Fruit fly (Drosophila melanogaster) whole organism, prepupa: ENCODE results near the gene CG16888.

Experiments used
- Blimp-1 ChIP-seq: fragments of 200-800 bp; sonication (Bioruptor generic); optimal IDR thresholded peaks from 3 replicates; lab custom pipeline; 2017; ENCODE audit warnings: missing biosample characterization, missing genetic modification characterization, mild to moderate bottlenecking, moderate library complexity, missing genetic modification reagents
- CG10631 ChIP-seq: fragments of 200-800 bp; sonication (Bioruptor generic); optimal IDR thresholded peaks from 2 replicates; lab custom pipeline; 2016; ENCODE audit warnings: missing biosample characterization, missing genetic modification characterization
- CG10669 ChIP-seq: fragments of 200-800 bp; sonication (Bioruptor generic); optimal IDR thresholded peaks from 3 replicates; lab custom pipeline; 2018; ENCODE audit warnings: missing biosample characterization, mild to moderate bottlenecking, missing genetic modification characterization, moderate library complexity
- CG11762 ChIP-seq: fragments of 200-800 bp; sonication (Bioruptor generic); optimal IDR thresholded peaks from 3 replicates; lab custom pipeline; 2016; ENCODE audit warnings: missing biosample characterization, missing genetic modification characterization; ENCODE audit not compliant: insufficient read depth
- CG11902 ChIP-seq: fragments of 200-800 bp; sonication (Bioruptor generic); optimal IDR thresholded peaks from 3 replicates; lab custom pipeline; 2016; ENCODE audit warnings: missing biosample characterization, missing genetic modification characterization
- CG1621 ChIP-seq: fragments of 200-800 bp; sonication (Bioruptor generic); optimal IDR thresholded peaks from 3 replicates; lab custom pipeline; 2018; ENCODE audit warnings: missing biosample characterization, mild to moderate bottlenecking, missing genetic modification characterization
- CG3032 ChIP-seq: fragments of 200-800 bp; optimal IDR thresholded peaks from 2 replicates; lab custom pipeline; 2019; ENCODE audit warnings: missing biosample characterization, mild to moderate bottlenecking, missing genetic modification characterization, moderate library complexity
- CG32006 ChIP-seq: fragments of 200-800 bp; sonication (Bioruptor generic); optimal IDR thresholded peaks from 3 replicates; lab custom pipeline; 2017; ENCODE audit warnings: missing biosample characterization, mild to moderate bottlenecking, missing genetic modification characterization
- CG3919 ChIP-seq: fragments of 200-800 bp; sonication (Bioruptor generic); optimal IDR thresholded peaks from 3 replicates; lab custom pipeline; 2016; ENCODE audit warnings: missing biosample characterization, missing genetic modification characterization
- CG6276 ChIP-seq: fragments of 200-800 bp; sonication (Bioruptor generic); optimal IDR thresholded peaks from 2 replicates; lab custom pipeline; 2017; ENCODE audit warnings: missing biosample characterization, mild to moderate bottlenecking, missing genetic modification characterization
- CG6808 ChIP-seq: fragments of 200-800 bp; sonication (Bioruptor generic); optimal IDR thresholded peaks from 3 replicates; lab custom pipeline; 2017; ENCODE audit warnings: missing biosample characterization, missing genetic modification characterization, mild to moderate bottlenecking, moderate library complexity, missing genetic modification reagents
- CG6854 ChIP-seq: fragments of 200-800 bp; sonication (Bioruptor generic); optimal IDR thresholded peaks from 2 replicates; lab custom pipeline; 2017; ENCODE audit warnings: missing biosample characterization, mild to moderate bottlenecking, missing genetic modification characterization
- CG8632 ChIP-seq: fragments of 200-800 bp; sonication (Bioruptor generic); optimal IDR thresholded peaks from 3 replicates; lab custom pipeline; 2016; ENCODE audit warnings: missing biosample characterization, missing genetic modification characterization
- CG9139 ChIP-seq: fragments of 200-800 bp; sonication (Bioruptor generic); optimal IDR thresholded peaks from 3 replicates; lab custom pipeline; 2017; ENCODE audit warnings: missing biosample characterization, mild to moderate bottlenecking, missing genetic modification characterization
- Eip78C ChIP-seq: fragments of 200-800 bp; sonication (Bioruptor generic); peaks from one replicate; lab custom pipeline; 2016; ENCODE audit warnings: missing biosample characterization, missing genetic modification characterization
- Ets96B ChIP-seq: fragments of 200-800 bp; optimal IDR thresholded peaks from 2 replicates; lab custom pipeline; 2019; ENCODE audit warnings: missing biosample characterization, mild to moderate bottlenecking, missing genetic modification characterization, moderate library complexity
- Hr38 ChIP-seq: sonication (Bioruptor generic); optimal IDR thresholded peaks from 2 replicates; lab custom pipeline; 2016; ENCODE audit warnings: missing biosample characterization, missing genetic modification characterization
- Hr4 ChIP-seq: fragments of 200-800 bp; sonication (Bioruptor generic); optimal IDR thresholded peaks from 3 replicates; lab custom pipeline; 2016; ENCODE audit warnings: missing biosample characterization, missing genetic modification characterization
- Lpt ChIP-seq: fragments of 200-800 bp; sonication (Bioruptor generic); optimal IDR thresholded peaks from 3 replicates; lab custom pipeline; 2016; ENCODE audit warnings: missing biosample characterization, missing genetic modification characterization
- Sox14 ChIP-seq: fragments of 200-800 bp; sonication (Bioruptor generic); optimal IDR thresholded peaks from 3 replicates; lab custom pipeline; 2016; ENCODE audit warnings: missing biosample characterization, missing genetic modification characterization
- Sox15 ChIP-seq: fragments of 200-800 bp; sonication (Bioruptor generic); optimal IDR thresholded peaks from 3 replicates; lab custom pipeline; 2016; ENCODE audit warnings: missing biosample characterization, missing genetic modification characterization
- achi ChIP-seq: fragments of 200-800 bp; sonication (Bioruptor generic); optimal IDR thresholded peaks from 3 replicates; lab custom pipeline; 2016; ENCODE audit warnings: missing biosample characterization, missing genetic modification characterization
- cyc ChIP-seq: fragments of 200-800 bp; sonication (Bioruptor generic); optimal IDR thresholded peaks from 3 replicates; lab custom pipeline; 2016; ENCODE audit warnings: missing biosample characterization, missing genetic modification characterization
- dac ChIP-seq: fragments of 200-800 bp; sonication (Bioruptor generic); optimal IDR thresholded peaks from 2 replicates; lab custom pipeline; 2017; ENCODE audit warnings: missing biosample characterization, mild to moderate bottlenecking, missing genetic modification characterization
- dsx ChIP-seq: fragments of 200-800 bp; optimal IDR thresholded peaks from 3 replicates; lab custom pipeline; 2019; ENCODE audit warnings: missing biosample characterization, mild to moderate bottlenecking, missing genetic modification characterization, moderate library complexity; ENCODE audit not compliant: poor library complexity, severe bottlenecking
- eg ChIP-seq: fragments of 200-800 bp; sonication (Bioruptor generic); IDR thresholded peaks from 3 replicates; pipeline ENCODE4 v1.3.6; 2022; ENCODE audit warnings: missing biosample characterization, missing genetic modification characterization
- esn ChIP-seq: fragments of 200-800 bp; sonication (Bioruptor generic); optimal IDR thresholded peaks from 2 replicates; lab custom pipeline; 2016; ENCODE audit warnings: missing biosample characterization, mild to moderate bottlenecking, missing genetic modification characterization, moderate library complexity
- fd59A ChIP-seq: fragments of 200-800 bp; sonication (Bioruptor generic); optimal IDR thresholded peaks from 2 replicates; lab custom pipeline; 2017; ENCODE audit warnings: missing biosample characterization, mild to moderate bottlenecking, missing genetic modification characterization, missing genetic modification reagents
- fd85E ChIP-seq: fragments of 200-800 bp; sonication (Bioruptor generic); optimal IDR thresholded peaks from 3 replicates; lab custom pipeline; 2016; ENCODE audit warnings: missing biosample characterization, missing genetic modification characterization
- fkh ChIP-seq: fragments of 200-800 bp; sonication (Bioruptor generic); optimal IDR thresholded peaks from 3 replicates; lab custom pipeline; 2017; ENCODE audit warnings: missing biosample characterization, mild to moderate bottlenecking, missing genetic modification characterization, moderate library complexity
- lz ChIP-seq: fragments of 200-800 bp; sonication (Bioruptor generic); optimal IDR thresholded peaks from 3 replicates; lab custom pipeline; 2016; ENCODE audit warnings: missing biosample characterization, missing genetic modification characterization
- net ChIP-seq: fragments of 200-800 bp; sonication (Bioruptor generic); optimal IDR thresholded peaks from 3 replicates; lab custom pipeline; 2016; ENCODE audit warnings: missing biosample characterization, missing genetic modification characterization
- ss ChIP-seq, 2 experiments: fragments of 200-800 bp; sonication (Bioruptor generic); optimal IDR thresholded peaks; 2 replicates in 1 of 2; 3 replicates in 1 of 2; lab custom pipeline; 2017 to 2018; ENCODE audit warnings: mild to moderate bottlenecking in 2 of 2, missing biosample characterization in 2 of 2, missing genetic modification characterization in 2 of 2, moderate library complexity in 1 of 2
- svp ChIP-seq: fragments of 200-800 bp; sonication (Bioruptor generic); peaks from one replicate; lab custom pipeline; 2016; ENCODE audit warnings: missing biosample characterization, missing genetic modification characterization
- vri ChIP-seq: fragments of 200-800 bp; sonication (Bioruptor generic); optimal IDR thresholded peaks from 3 replicates; lab custom pipeline; 2016; ENCODE audit warnings: missing biosample characterization, mild to moderate bottlenecking, missing genetic modification characterization

The CG16888 gene

dm6 chr2L:13804561-13805067, 8.4 kb downstream of the CG16888 start:
- TF ChIP-seq fd59A (GFP tag; lab: Kevin White, UChicago) (no peak), Sox14 (GFP tag; lab: Kevin White, UChicago) (no peak), Eip78C (GFP tag; lab: Kevin White, UChicago) (peak; percentile 53), CG11762 (GFP tag; lab: Kevin White, UChicago) (no peak), dsx (GFP tag; lab: Kevin White, UChicago) (peak; percentile 20), esn (GFP tag; lab: Kevin White, UChicago) (peak; percentile 15), eg (GFP tag; lab: Robert Waterston, UW) (peak; percentile 42; the same call in 1 of the 3 replicates), ss (GFP tag; optimal IDR thresholded peaks at IDR 0.05; lab: Kevin White, UChicago) (peak; percentile 44 to 75), achi (GFP tag; lab: Kevin White, UChicago) (peak; percentile 13), CG3919 (GFP tag; lab: Kevin White, UChicago) (no peak), CG1621 (peak; percentile 71), svp (GFP tag; lab: Kevin White, UChicago) (peak; percentile 80), CG6808 (GFP tag; lab: Kevin White, UChicago) (peak; percentile 21), Lpt (GFP tag; lab: Kevin White, UChicago) (peak; percentile 7), CG10669 (GFP tag; lab: Kevin White, UChicago) (peak; percentile 13), CG9139 (GFP tag; lab: Kevin White, UChicago) (peak; percentile 24), vri (GFP tag; lab: Kevin White, UChicago) (peak; percentile 6), CG10631 (GFP tag; lab: Kevin White, UChicago) (no peak)
- TF ChIP-seq, all 60 proteins: peak for 13

dm6 chr2L:13803805-13804560, 9.1 kb downstream of the CG16888 start:
- TF ChIP-seq CG6808 (GFP tag; lab: Kevin White, UChicago): peak; percentile 10
- TF ChIP-seq Blimp-1 (GFP tag; lab: Kevin White, UChicago): peak; percentile 28
- peak; percentile 0 for TF ChIP-seq net (GFP tag; lab: Kevin White, UChicago)
- TF ChIP-seq fkh: peak; percentile 28
- TF ChIP-seq CG6854 (GFP tag; lab: Kevin White, UChicago): peak; percentile 41
- TF ChIP-seq Hr38 (GFP tag; lab: Kevin White, UChicago): no peak
- TF ChIP-seq Sox15 (GFP tag; lab: Kevin White, UChicago): no peak
- peak in 1 of 2 experiments; percentile 16 for TF ChIP-seq ss (GFP tag; optimal IDR thresholded peaks at IDR 0.05; lab: Kevin White, UChicago)
- TF ChIP-seq CG32006: no peak
- TF ChIP-seq eg (GFP tag; lab: Robert Waterston, UW): peak; percentile 9; the same call in 1 of the 3 replicates
- TF ChIP-seq vri (GFP tag; lab: Kevin White, UChicago): peak; percentile 38
- peak; percentile 53 for TF ChIP-seq Eip78C (GFP tag; lab: Kevin White, UChicago)
- peak; percentile 19 for TF ChIP-seq CG6276 (GFP tag; lab: Kevin White, UChicago)

DNA sequence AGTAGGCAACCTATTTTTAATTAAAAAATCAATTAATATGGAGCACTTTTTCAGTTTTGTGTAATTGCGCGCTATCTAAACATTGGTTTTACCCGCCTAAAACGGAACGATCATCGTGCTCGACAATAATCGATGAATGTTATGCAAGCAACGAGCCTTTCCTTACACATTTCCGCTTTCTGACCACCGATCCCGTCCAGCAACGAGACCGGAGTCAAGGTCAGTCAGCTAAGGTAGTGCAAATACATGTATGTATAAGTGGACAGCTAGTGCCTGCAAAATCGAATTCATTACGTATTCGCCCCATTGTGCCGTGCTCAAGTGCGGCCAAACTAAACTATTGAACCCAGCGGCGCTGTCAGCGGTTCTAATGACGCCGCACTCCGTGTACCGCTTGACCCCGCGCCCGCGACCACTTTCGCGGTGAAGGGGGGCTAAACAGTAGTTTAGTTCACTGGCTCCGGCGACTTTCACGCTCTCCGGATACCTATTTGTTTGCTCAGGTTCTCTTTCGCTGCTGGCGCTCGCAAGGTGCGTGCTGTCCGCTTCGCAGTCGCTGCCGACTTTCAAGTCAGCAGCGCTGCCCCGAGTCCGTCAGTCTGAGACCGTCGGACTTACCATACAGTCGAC, 9.9 kb downstream of the CG16888 start, which contains the start of gene CAH1:
TSS of gene CAH1 (plus strand) at position 595 of the 630 bp plus-strand sequence.
- TF ChIP-seq CG11902 (no peak), eg (GFP tag; lab: Robert Waterston, UW) (peak; percentile 33; the same call in 1 of the 3 replicates), Hr38 (GFP tag; lab: Kevin White, UChicago) (no peak), fkh (peak; percentile 12), CG3032 (no peak)

- no peak for TF ChIP-seq fd85E (GFP tag; lab: Kevin White, UChicago)
- TF ChIP-seq fd59A (GFP tag; lab: Kevin White, UChicago): no peak
- TF ChIP-seq Lpt (GFP tag; lab: Kevin White, UChicago): no peak
- TF ChIP-seq Eip78C (GFP tag; lab: Kevin White, UChicago): no peak
- no peak for TF ChIP-seq svp (GFP tag; lab: Kevin White, UChicago)
- no peak for TF ChIP-seq Sox14 (GFP tag; lab: Kevin White, UChicago)
- TF ChIP-seq CG3032: no peak
- TF ChIP-seq lz (GFP tag; lab: Kevin White, UChicago): no peak
- no peak for TF ChIP-seq CG11762 (GFP tag; lab: Kevin White, UChicago)
- no peak for TF ChIP-seq Ets96B (tag; lab: Kevin White, UChicago)
- no peak for TF ChIP-seq Hr4 (GFP tag; lab: Kevin White, UChicago)
- TF ChIP-seq CG9139 (GFP tag; lab: Kevin White, UChicago): no peak
- no peak for TF ChIP-seq CG8632
- no peak for TF ChIP-seq dac (GFP tag; lab: Kevin White, UChicago)
- TF ChIP-seq achi (GFP tag; lab: Kevin White, UChicago): no peak
- no peak for TF ChIP-seq cyc
These were observed 10.9 kb downstream of the CG16888 start for dm6 chr2L:13802075-13802639.
